Worm (Caenorhabditis elegans) whole organism, young adult: ENCODE measurements around the gene cin-4.

ENCODE experiments used
- B0019.2 ChIP-seq: fragments of 200-800 bp; sonication (Bioruptor generic); conservative IDR thresholded peaks from 2 replicates; pipeline ENCODE4 v1.3.6; 2022; ENCODE audit warnings: missing genetic modification reagents, missing genetic modification characterization, missing compliant biosample characterization
- C17E4.6 ChIP-seq: fragments of 200-800 bp; sonication (Bioruptor generic); IDR thresholded peaks from 2 replicates; pipeline ENCODE4 v1.3.6; 2022; ENCODE audit warnings: missing genetic modification reagents, missing genetic modification characterization, missing compliant biosample characterization
- F23B12.7 ChIP-seq: sonication (generic microtip); optimal IDR thresholded peaks from 2 replicates; lab custom pipeline; 2017; ENCODE audit warnings: missing genetic modification characterization, mild to moderate bottlenecking, missing compliant biosample characterization, antibody characterized with exemption, moderate library complexity; ENCODE audit not compliant: insufficient read depth
- F52B5.7 ChIP-seq: sonication (generic microtip); optimal IDR thresholded peaks from 2 replicates; lab custom pipeline; 2016; ENCODE audit warnings: mild to moderate bottlenecking, missing genetic modification characterization, missing compliant biosample characterization
- K11D2.4 ChIP-seq: fragments of 200-800 bp; sonication (Bioruptor generic); IDR thresholded peaks from 2 replicates; pipeline ENCODE4 v1.3.6; 2022; ENCODE audit warnings: missing genetic modification reagents, missing genetic modification characterization, missing compliant biosample characterization
- K12H6.12 ChIP-seq: fragments of 200-800 bp; sonication (Bioruptor generic); optimal IDR thresholded peaks from 2 replicates; lab custom pipeline; 2018; ENCODE audit warnings: mild to moderate bottlenecking, missing genetic modification characterization, missing compliant biosample characterization
- T07F8.4 ChIP-seq: sonication (generic microtip); optimal IDR thresholded peaks from 2 replicates; lab custom pipeline; 2016; ENCODE audit warnings: mild to moderate bottlenecking, missing genetic modification characterization, moderate library complexity, missing compliant biosample characterization
- T26A5.8 ChIP-seq: sonication (generic microtip); optimal IDR thresholded peaks from 2 replicates; lab custom pipeline; 2016; ENCODE audit warnings: missing genetic modification characterization, missing compliant biosample characterization
- Y53F4B.3 ChIP-seq: fragments of 200-800 bp; sonication (Bioruptor generic); IDR thresholded peaks from 2 replicates; pipeline ENCODE4 v1.3.6; 2022; ENCODE audit warnings: missing genetic modification reagents, missing genetic modification characterization, missing compliant biosample characterization
- Y53G8AR.9 ChIP-seq: fragments of 200-800 bp; sonication (Bioruptor generic); conservative IDR thresholded peaks from 2 replicates; pipeline ENCODE4 v1.3.6; 2022; ENCODE audit warnings: missing genetic modification reagents, missing genetic modification characterization, missing compliant biosample characterization
- Y56A3A.18 ChIP-seq: fragments of 200-800 bp; sonication (Bioruptor generic); IDR thresholded peaks from 2 replicates; pipeline ENCODE4 v1.3.6; 2022; ENCODE audit warnings: missing genetic modification reagents, missing genetic modification characterization, missing compliant biosample characterization
- Y79H2A.3 ChIP-seq: fragments of 200-800 bp; sonication (Bioruptor generic); conservative IDR thresholded peaks from 2 replicates; pipeline ENCODE4 v1.3.6; 2022; ENCODE audit warnings: missing genetic modification reagents, missing genetic modification characterization, missing compliant biosample characterization
- Y95B8A.8 ChIP-seq: fragments of 200-800 bp; sonication (Bioruptor generic); IDR thresholded peaks from 2 replicates; pipeline ENCODE4 v1.3.6; 2022; ENCODE audit warnings: missing genetic modification reagents, missing genetic modification characterization, missing compliant biosample characterization
- ZK185.1 ChIP-seq: sonication (generic microtip); optimal IDR thresholded peaks from 2 replicates; lab custom pipeline; 2016; ENCODE audit warnings: mild to moderate bottlenecking, missing genetic modification characterization, missing compliant biosample characterization; ENCODE audit not compliant: poor library complexity, severe bottlenecking
- akir-1 ChIP-seq: fragments of 200-800 bp; sonication (Bioruptor generic); optimal IDR thresholded peaks from 2 replicates; lab custom pipeline; 2018; ENCODE audit warnings: mild to moderate bottlenecking, missing genetic modification characterization, moderate library complexity, missing compliant biosample characterization
- aptf-3 ChIP-seq: fragments of 200-800 bp; sonication (Bioruptor generic); IDR thresholded peaks from 2 replicates; pipeline ENCODE4 v1.3.6; 2022; ENCODE audit warnings: missing genetic modification characterization, missing compliant biosample characterization
- athp-1 ChIP-seq: sonication (generic microtip); optimal IDR thresholded peaks from 2 replicates; lab custom pipeline; 2017; ENCODE audit warnings: mild to moderate bottlenecking, missing genetic modification characterization, missing compliant biosample characterization
- bed-2 ChIP-seq: fragments of 200-800 bp; sonication (Bioruptor generic); IDR thresholded peaks from 2 replicates; pipeline ENCODE4 v1.3.6; 2022; ENCODE audit warnings: missing genetic modification reagents, missing genetic modification characterization, missing compliant biosample characterization
- cebp-1 ChIP-seq, 2 experiments: fragments of 200-800 bp in 1 of 2; sonication (Bioruptor generic) in 1 of 2; sonication (generic microtip) in 1 of 2; IDR thresholded peaks in 1 of 2; optimal IDR thresholded peaks in 1 of 2; 2 replicates each; pipeline versions ENCODE4 v1.3.6 to Lab custom; 2017 to 2022; ENCODE audit warnings: missing compliant biosample characterization in 2 of 2, missing genetic modification characterization in 2 of 2, mild to moderate bottlenecking in 1 of 2, missing genetic modification reagents in 1 of 2, moderate library complexity in 1 of 2
- ceh-27 ChIP-seq: fragments of 200-800 bp; sonication (Bioruptor generic); optimal IDR thresholded peaks from 2 replicates; lab custom pipeline; 2018; ENCODE audit warnings: mild to moderate bottlenecking, missing genetic modification characterization, moderate library complexity, missing compliant biosample characterization
- ceh-79 ChIP-seq: sonication (generic microtip); optimal IDR thresholded peaks from 2 replicates; lab custom pipeline; 2017; ENCODE audit warnings: mild to moderate bottlenecking, missing genetic modification characterization, missing compliant biosample characterization
- dox-1 ChIP-seq: fragments of 200-800 bp; sonication (Bioruptor generic); IDR thresholded peaks from 2 replicates; pipeline ENCODE4 v1.3.6; 2022; ENCODE audit warnings: missing genetic modification reagents, missing genetic modification characterization, missing compliant biosample characterization
- egl-18 ChIP-seq: fragments of 200-800 bp; sonication (Bioruptor generic); IDR thresholded peaks from 2 replicates; pipeline ENCODE4 v1.3.6; 2022; ENCODE audit warnings: missing genetic modification reagents, missing genetic modification characterization, missing compliant biosample characterization
- him-1 ChIP-seq: sonication (generic microtip); optimal IDR thresholded peaks from 2 replicates; lab custom pipeline; 2016; ENCODE audit warnings: missing genotype, missing genetic modification reagents, missing genetic modification characterization, missing compliant biosample characterization
- hlh-12 ChIP-seq: sonication (generic microtip); optimal IDR thresholded peaks from 2 replicates; lab custom pipeline; 2016; ENCODE audit warnings: missing genetic modification characterization, missing compliant biosample characterization
- hsf-1 ChIP-seq: fragments of 200-800 bp; sonication (Bioruptor generic); IDR thresholded peaks from 2 replicates; pipeline ENCODE4 v1.3.6; 2022; ENCODE audit warnings: missing genetic modification reagents, missing genetic modification characterization, missing compliant biosample characterization
- let-526 ChIP-seq: fragments of 200-800 bp; sonication (Bioruptor generic); IDR thresholded peaks from 2 replicates; pipeline ENCODE4 v1.3.6; 2022; ENCODE audit warnings: missing genetic modification reagents, missing genetic modification characterization, missing compliant biosample characterization
- let-607 ChIP-seq, 2 experiments: fragments of 200-800 bp in 1 of 2; sonication (Bioruptor generic) in 1 of 2; sonication (generic microtip) in 1 of 2; optimal IDR thresholded peaks; 2 replicates each; lab custom pipeline; 2016 to 2018; ENCODE audit warnings: mild to moderate bottlenecking in 2 of 2, missing compliant biosample characterization in 2 of 2, missing genetic modification characterization in 2 of 2, moderate library complexity in 2 of 2, missing genotype in 1 of 2
- lin-35 ChIP-seq, 3 experiments: fragments of 150-350 bp in 2 of 3; sonication (generic microtip) in 1 of 3; optimal IDR thresholded peaks; 2 replicates each; lab custom pipeline; 2014 to 2018; ENCODE audit warnings: missing biosample characterization in 3 of 3, missing genetic modification characterization in 3 of 3, missing genetic modification reagents in 3 of 3
- lsy-27 ChIP-seq: sonication (generic microtip); optimal IDR thresholded peaks from 2 replicates; lab custom pipeline; 2017; ENCODE audit warnings: missing genetic modification characterization, mild to moderate bottlenecking, missing compliant biosample characterization, antibody characterized with exemption, missing genotype, borderline replicate concordance; ENCODE audit not compliant: insufficient read depth
- mes-4 ChIP-seq: sonication (generic microtip); optimal IDR thresholded peaks from 2 replicates; lab custom pipeline; 2016; ENCODE audit warnings: missing genotype, missing genetic modification characterization, missing compliant biosample characterization
- nhr-120 ChIP-seq: fragments of 200-800 bp; sonication (Bioruptor generic); IDR thresholded peaks from 2 replicates; pipeline ENCODE4 v1.3.6; 2022; ENCODE audit warnings: missing genetic modification characterization, missing compliant biosample characterization
- nhr-179 ChIP-seq: sonication (generic microtip); optimal IDR thresholded peaks from 2 replicates; lab custom pipeline; 2016; ENCODE audit warnings: mild to moderate bottlenecking, missing genetic modification characterization, missing compliant biosample characterization
- snpc-1.1 ChIP-seq: sonication (generic microtip); optimal IDR thresholded peaks from 2 replicates; lab custom pipeline; 2017; ENCODE audit warnings: missing genetic modification characterization, mild to moderate bottlenecking, missing compliant biosample characterization, antibody characterized with exemption, moderate library complexity, missing genotype, missing genetic modification reagents; ENCODE audit not compliant: insufficient read depth
- snpc-4 ChIP-seq, 5 experiments: fragments of 150-350 bp in 1 of 5; sonication (generic microtip) in 4 of 5; optimal IDR thresholded peaks; 2 replicates each; lab custom pipeline; 2014 to 2018; ENCODE audit warnings: missing genetic modification characterization in 5 of 5, missing biosample characterization in 3 of 5, antibody characterized with exemption in 2 of 5, mild to moderate bottlenecking in 2 of 5, missing compliant biosample characterization in 2 of 5, missing genotype in 2 of 5, moderate library complexity in 2 of 5, missing genetic modification reagents in 1 of 5
- tbp1 ChIP-seq: fragments of 200-800 bp; sonication (Bioruptor generic); optimal IDR thresholded peaks from 2 replicates; lab custom pipeline; 2018; ENCODE audit warnings: mild to moderate bottlenecking, missing genetic modification characterization, missing compliant biosample characterization
- unc-62 ChIP-seq: fragments of 150-350 bp; optimal IDR thresholded peaks from 2 replicates; lab custom pipeline; 2014; ENCODE audit warnings: missing biosample characterization, missing genetic modification reagents, missing genetic modification characterization
- ztf-18 ChIP-seq: sonication (generic microtip); optimal IDR thresholded peaks from 2 replicates; lab custom pipeline; 2016; ENCODE audit warnings: missing genotype, mild to moderate bottlenecking, missing genetic modification characterization, missing compliant biosample characterization
- ztf-22 ChIP-seq: fragments of 200-800 bp; sonication (Bioruptor generic); optimal IDR thresholded peaks from 2 replicates; lab custom pipeline; 2018; ENCODE audit warnings: mild to moderate bottlenecking, missing genetic modification characterization, moderate library complexity, missing compliant biosample characterization

The cin-4 gene

ce11 chrII:7072590-7073536 lies 34.8 kb downstream of the cin-4 start (continued):
- TF ChIP-seq ZK185.1: peak; percentile 24

- TF ChIP-seq let-607 (tag; optimal IDR thresholded peaks at IDR 0.05; lab: Kevin White, UChicago) (no peak), aptf-3 (GFP tag; lab: Robert Waterston, UW) (no peak), dox-1 (GFP tag; lab: Robert Waterston, UW) (0 out of 2 replicates have a peak, but pooled peaks have one; percentile 4)
Observed at ce11 chrII:7073537-7073913, 35.4 kb downstream of the cin-4 start, which contains the start of gene kat-1. Gene kat-1, plus strand, starts transcription at chrII:7073814.

- TF ChIP-seq nhr-120 (GFP tag; lab: Robert Waterston, UW): no peak
- TF ChIP-seq Y79H2A.3 (GFP tag; lab: Robert Waterston, UW): no peak
- TF ChIP-seq akir-1: no peak
- no peak for TF ChIP-seq lsy-27 (tag; lab: Kevin White, UChicago)
- peak; percentile 15 for TF ChIP-seq ztf-18
- TF ChIP-seq K11D2.4 (GFP tag; lab: Robert Waterston, UW): no peak; the same call in 1 of the 2 replicates
- TF ChIP-seq T07F8.4: no peak
- TF ChIP-seq ZK185.1: no peak
- TF ChIP-seq let-607 (tag; optimal IDR thresholded peaks at IDR 0.05; lab: Kevin White, UChicago): no peak
- no peak for TF ChIP-seq mes-4 (tag; lab: Kevin White, UChicago)
- TF ChIP-seq Y95B8A.8: no peak
- no peak for TF ChIP-seq K12H6.12 (tag; lab: Kevin White, UChicago)
- no peak for TF ChIP-seq Y53F4B.3 (GFP tag; lab: Robert Waterston, UW)
- TF ChIP-seq C17E4.6 (GFP tag; lab: Robert Waterston, UW): no peak
- no peak for TF ChIP-seq Y56A3A.18
- no peak for TF ChIP-seq T26A5.8 (tag; lab: Kevin White, UChicago)
- TF ChIP-seq snpc-4 (GFP tag; optimal IDR thresholded peaks at IDR 0.05; lab: Kevin White, UChicago): no peak
- TF ChIP-seq snpc-4 (tag; optimal IDR thresholded peaks at IDR 0.05; lab: Kevin White, UChicago): no peak
- TF ChIP-seq F52B5.7 (tag; lab: Kevin White, UChicago): no peak
- TF ChIP-seq ceh-27 (GFP tag; lab: Kevin White, UChicago): no peak
- TF ChIP-seq nhr-179 (tag; lab: Kevin White, UChicago): no peak
- TF ChIP-seq unc-62 (GFP tag; lab: Kevin White, UChicago): no peak
- peak; percentile 20 for TF ChIP-seq ztf-22 (GFP tag; lab: Kevin White, UChicago)
- TF ChIP-seq B0019.2 (GFP tag; lab: Robert Waterston, UW): no peak
- no peak for TF ChIP-seq let-526 (GFP tag; lab: Robert Waterston, UW)
- no peak for TF ChIP-seq ceh-79
- no peak for TF ChIP-seq cebp-1 (GFP tag; IDR thresholded peaks at IDR 0.05; lab: Robert Waterston, UW)
- peak; percentile 36 for TF ChIP-seq cebp-1 (tag; optimal IDR thresholded peaks at IDR 0.05; lab: Kevin White, UChicago)
- peak in 1 of 3 experiments; percentile 3 for TF ChIP-seq lin-35 (GFP tag; optimal IDR thresholded peaks at IDR 0.05; lab: Kevin White, UChicago)
- no peak for TF ChIP-seq egl-18 (GFP tag; lab: Robert Waterston, UW)
- TF ChIP-seq F23B12.7: no peak
- no peak for TF ChIP-seq athp-1
- TF ChIP-seq snpc-1.1 (tag; lab: Kevin White, UChicago): no peak
- no peak for TF ChIP-seq tbp1 (GFP tag; lab: Kevin White, UChicago)
- TF ChIP-seq hsf-1 (GFP tag; lab: Robert Waterston, UW): no peak
- TF ChIP-seq hlh-12 (tag; lab: Kevin White, UChicago): no peak
- TF ChIP-seq him-1 (tag; lab: Kevin White, UChicago): no peak
- TF ChIP-seq bed-2 (GFP tag; lab: Robert Waterston, UW): no peak
- TF ChIP-seq Y53G8AR.9 (GFP tag; lab: Robert Waterston, UW): peak; percentile 78
Observed at ce11 chrII:7075564-7076228, 37.6 kb downstream of the cin-4 start, which contains the start of gene T02G5.7. Gene T02G5.7, plus strand, starts transcription at chrII:7075614.
